Worm (Caenorhabditis elegans): ENCODE measurements around the gene F32D8.5.

The F32D8.5 gene

ce11 chrV:10858340-10858739, 36.3 kb upstream of the F32D8.5 start (continued):
- TF ChIP-seq unc-62 (GFP tag; optimal IDR thresholded peaks at IDR 0.05): no peak
- TF ChIP-seq nhr-77 (tag; optimal IDR thresholded peaks at IDR 0.05): no peak
- TF ChIP-seq nhr-11 (tag; optimal IDR thresholded peaks at IDR 0.05): peak; percentile 63
- TF ChIP-seq zag-1 (tag; optimal IDR thresholded peaks at IDR 0.05): peak; percentile 66
- no peak for TF ChIP-seq nhr-67 (tag; optimal IDR thresholded peaks at IDR 0.05)
- no peak for TF ChIP-seq nhr-25 (tag; optimal IDR thresholded peaks at IDR 0.05)
- TF ChIP-seq mdl-1 (tag; optimal IDR thresholded peaks at IDR 0.05): peak; percentile 71

ce11 chrV:10859048-10859637, 35.5 kb upstream of the F32D8.5 start:
- TF ChIP-seq skn-1 (tag; optimal IDR thresholded peaks at IDR 0.05): no peak
- TF ChIP-seq unc-39 (tag; optimal IDR thresholded peaks at IDR 0.05): no peak
- TF ChIP-seq elt-2 (tag; optimal IDR thresholded peaks at IDR 0.05): peak; percentile 53
- TF ChIP-seq ceh-16 (tag; optimal IDR thresholded peaks at IDR 0.05): no peak
- TF ChIP-seq pqm-1 (tag; optimal IDR thresholded peaks at IDR 0.05): no peak
- TF ChIP-seq ceh-28 (tag; optimal IDR thresholded peaks at IDR 0.05): no peak
- TF ChIP-seq elt-1 (tag; optimal IDR thresholded peaks at IDR 0.05): no peak
- TF ChIP-seq nfya-1 (tag; optimal IDR thresholded peaks at IDR 0.05; ENCODE audit: insufficient read depth): no peak
- no peak for TF ChIP-seq jun-1 (tag; optimal IDR thresholded peaks at IDR 0.05)
- TF ChIP-seq fkh-2 (tag; optimal IDR thresholded peaks at IDR 0.05): no peak
- no peak for TF ChIP-seq mdl-1 (tag; optimal IDR thresholded peaks at IDR 0.05)
- peak; percentile 26 for TF ChIP-seq nhr-23 (tag; optimal IDR thresholded peaks at IDR 0.05)
- no peak for TF ChIP-seq tbx-2 (tag; optimal IDR thresholded peaks at IDR 0.05)
- TF ChIP-seq ztf-4 (tag; optimal IDR thresholded peaks at IDR 0.05): no peak
- TF ChIP-seq ama-1 (optimal IDR thresholded peaks at IDR 0.05): no peak
- peak; percentile 40 for TF ChIP-seq nhr-25 (tag; optimal IDR thresholded peaks at IDR 0.05)
- TF ChIP-seq nhr-43 (tag; optimal IDR thresholded peaks at IDR 0.05; ENCODE audit: poor library complexity, severe bottlenecking): peak; percentile 32
- TF ChIP-seq lin-15B (tag; optimal IDR thresholded peaks at IDR 0.05): no peak
- no peak for TF ChIP-seq fos-1 (tag; optimal IDR thresholded peaks at IDR 0.05)
- no peak for TF ChIP-seq ztf-11 (tag; optimal IDR thresholded peaks at IDR 0.05)
- TF ChIP-seq nhr-12 (tag; optimal IDR thresholded peaks at IDR 0.05): no peak
- TF ChIP-seq pha-4 (tag; optimal IDR thresholded peaks at IDR 0.05): peak; percentile 22
- TF ChIP-seq R02D3.7 (tag; optimal IDR thresholded peaks at IDR 0.05): no peak

- no peak for TF ChIP-seq nhr-77 (tag; optimal IDR thresholded peaks at IDR 0.05)
- TF ChIP-seq mdl-1 (tag; optimal IDR thresholded peaks at IDR 0.05): peak; percentile 33
- TF ChIP-seq nhr-25 (tag; optimal IDR thresholded peaks at IDR 0.05): peak; percentile 33
- peak; percentile 32 for TF ChIP-seq nhr-23 (tag; optimal IDR thresholded peaks at IDR 0.05)
- TF ChIP-seq ZK546.5 (tag; optimal IDR thresholded peaks at IDR 0.05): no peak
- TF ChIP-seq nhr-28 (tag; optimal IDR thresholded peaks at IDR 0.05): no peak
- TF ChIP-seq pqm-1 (tag; optimal IDR thresholded peaks at IDR 0.05): peak; percentile 88
- TF ChIP-seq nhr-43 (tag; optimal IDR thresholded peaks at IDR 0.05; ENCODE audit: poor library complexity, severe bottlenecking): peak; percentile 35
- peak in 2 of 3 experiments; percentile 44 to 46 for TF ChIP-seq elt-3 (tag; optimal IDR thresholded peaks at IDR 0.05)
- peak; percentile 72 for TF ChIP-seq elt-2 (tag; optimal IDR thresholded peaks at IDR 0.05)
- TF ChIP-seq fos-1 (tag; optimal IDR thresholded peaks at IDR 0.05): no peak
- no peak for TF ChIP-seq nhr-237 (tag; optimal IDR thresholded peaks at IDR 0.05)
- no peak for TF ChIP-seq lin-39 (tag; optimal IDR thresholded peaks at IDR 0.05)
Observed at ce11 chrV:10859775-10860174, 34.8 kb upstream of the F32D8.5 start.

ce11 chrV:10860526-10861037, 34.0 kb upstream of the F32D8.5 start:
- TF ChIP-seq elt-1 (tag; optimal IDR thresholded peaks at IDR 0.05) (peak; percentile 65), nhr-25 (tag; optimal IDR thresholded peaks at IDR 0.05) (peak; percentile 20), elt-2 (tag; optimal IDR thresholded peaks at IDR 0.05) (no peak), unc-62 (GFP tag; optimal IDR thresholded peaks at IDR 0.05) (peak; percentile 69)

ce11 chrV:10861611-10862262, 32.9 kb upstream of the F32D8.5 start:
- TF ChIP-seq elt-1 (tag; optimal IDR thresholded peaks at IDR 0.05): no peak
- TF ChIP-seq fkh-10 (GFP tag; optimal IDR thresholded peaks at IDR 0.05): no peak
- no peak for TF ChIP-seq ceh-82 (tag; optimal IDR thresholded peaks at IDR 0.05)
- TF ChIP-seq ztf-11 (tag; optimal IDR thresholded peaks at IDR 0.05): no peak
- TF ChIP-seq pha-4 (tag; optimal IDR thresholded peaks at IDR 0.05): peak; percentile 51
- no peak for TF ChIP-seq ceh-16 (tag; optimal IDR thresholded peaks at IDR 0.05)
- TF ChIP-seq nhr-12 (tag; optimal IDR thresholded peaks at IDR 0.05): no peak
- no peak for TF ChIP-seq jun-1 (tag; optimal IDR thresholded peaks at IDR 0.05)
- TF ChIP-seq fkh-2 (tag; optimal IDR thresholded peaks at IDR 0.05): no peak
- TF ChIP-seq nfya-1 (tag; optimal IDR thresholded peaks at IDR 0.05; ENCODE audit: insufficient read depth): peak; percentile 54
- no peak for TF ChIP-seq lin-39 (tag; optimal IDR thresholded peaks at IDR 0.05)
- TF ChIP-seq hmg-11 (tag; optimal IDR thresholded peaks at IDR 0.05): peak; percentile 4
- TF ChIP-seq elt-2 (tag; optimal IDR thresholded peaks at IDR 0.05): peak; percentile 10
- no peak for TF ChIP-seq lin-15B (tag; optimal IDR thresholded peaks at IDR 0.05)
- no peak for TF ChIP-seq unc-39 (tag; optimal IDR thresholded peaks at IDR 0.05)
- no peak for TF ChIP-seq nhr-77 (tag; optimal IDR thresholded peaks at IDR 0.05)
- no peak for TF ChIP-seq eor-1 (tag; optimal IDR thresholded peaks at IDR 0.05)
- peak; percentile 17 for TF ChIP-seq snpc-4 (tag; optimal IDR thresholded peaks at IDR 0.05)
- TF ChIP-seq ceh-28 (tag; optimal IDR thresholded peaks at IDR 0.05): no peak
- no peak for TF ChIP-seq fos-1 (tag; optimal IDR thresholded peaks at IDR 0.05)

All from whole organism, L3 larva.